Fruit fly (Drosophila melanogaster) ovary, adult (tissue): ENCODE data around the gene CG31793.
A peak's percentile ranks its signal among the peaks of the same experiment; 100 is the strongest.

Experiments
- CG17801 ChIP-seq: fragments of 200-800 bp; optimal IDR thresholded peaks from 2 replicates; lab custom pipeline; 2019; ENCODE audit warnings: missing biosample characterization, mild to moderate bottlenecking, missing genetic modification characterization, moderate library complexity; ENCODE audit not compliant: partially characterized antibody

The CG31793 gene

DNA sequence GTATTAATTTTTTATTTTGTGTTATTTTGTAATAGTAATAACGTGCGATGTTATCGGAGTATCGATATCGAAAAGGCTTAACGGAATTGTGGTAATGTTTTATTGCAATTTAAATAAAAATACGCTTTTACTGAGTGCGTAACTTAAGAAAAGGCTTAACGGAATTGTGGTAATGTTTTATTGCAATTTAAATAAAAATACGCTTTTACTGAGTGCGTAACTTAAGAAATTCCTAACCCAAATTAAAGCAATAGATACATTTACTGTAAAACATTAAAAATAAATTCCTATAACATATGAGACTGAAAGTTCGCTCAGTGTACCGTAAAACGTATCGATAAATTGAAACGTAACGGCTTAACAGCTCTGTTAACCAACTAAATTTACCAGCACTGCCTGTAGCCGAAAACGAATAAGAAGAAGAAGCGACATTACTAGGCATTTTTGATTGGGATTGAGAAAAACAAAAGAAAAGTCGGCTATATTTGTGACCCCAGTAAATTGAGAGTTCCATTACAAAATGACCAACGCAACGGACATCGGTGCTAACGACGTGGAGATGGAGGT is 48.5 kb downstream of the CG31793 start, which contains the start of gene Rpn3:
TSS of gene Rpn3 (plus strand) at position 257 of the 567 bp plus-strand sequence.
- peak; percentile 84 for TF ChIP-seq CG17801 (GFP tag; lab: Kevin White, UChicago)

- no peak for TF ChIP-seq CG17801 (GFP tag; lab: Kevin White, UChicago)
Measured at dm6 chr2L:19053860-19054515, 50.8 kb downstream of the CG31793 start, which contains the start of gene CG10492. Gene CG10492, plus strand, starts transcription at chr2L:19054078.

- no peak for TF ChIP-seq CG17801 (GFP tag; lab: Kevin White, UChicago)
Measured at dm6 chr2L:19054516-19054887, 51.3 kb downstream of the CG31793 start.

dm6 chr2L:19057799-19058198 is 54.6 kb downstream of the CG31793 start:
- no peak for TF ChIP-seq CG17801 (GFP tag; lab: Kevin White, UChicago)
